Fruit fly (Drosophila melanogaster) Kc167 (cell line): Measurements from ENCODE around the gene Meics.

Source experiments
- Myc ChIP-seq: fragments of >200 bp; optimal IDR thresholded peaks from 2 replicates; lab custom pipeline; 2017; ENCODE audit warnings: missing external identifiers
- Sin3A ChIP-seq: fragments of >200 bp; optimal IDR thresholded peaks from 2 replicates; lab custom pipeline; 2018; ENCODE audit warnings: missing external identifiers
- insv ChIP-seq: fragments of >200 bp; optimal IDR thresholded peaks from 3 replicates; lab custom pipeline; 2018; ENCODE audit warnings: missing external identifiers

DNA sequence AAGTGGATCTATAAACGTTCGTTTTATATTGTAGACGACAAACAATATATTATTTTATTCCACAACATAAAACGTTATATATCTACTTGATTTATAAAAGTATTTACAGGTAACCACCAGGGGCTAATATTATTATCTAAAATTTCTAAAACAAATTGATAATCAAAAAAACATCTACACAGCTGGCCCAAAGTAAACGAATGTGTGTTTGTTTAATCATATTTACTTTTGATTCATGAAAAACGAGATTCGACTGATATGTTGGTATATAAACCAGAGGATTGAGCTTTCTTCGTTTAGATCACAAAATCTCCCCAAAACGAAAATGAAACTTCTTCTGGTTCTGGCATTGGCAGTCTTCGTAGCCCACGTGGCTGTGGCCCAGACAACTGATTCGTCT lies 21.8 kb upstream of the Meics start, which contains the start of gene CG17362:
- no peak for TF ChIP-seq Myc (lab: Kevin White, UChicago)
- TF ChIP-seq insv (lab: Kevin White, UChicago): no peak
- TF ChIP-seq Sin3A (lab: Kevin White, UChicago): no peak
